Fruit fly (Drosophila melanogaster) whole organism, embryonic: Measurements from ENCODE around the gene CG12811.

Experiments
- Adf1 ChIP-seq: fragments of 200-800 bp; sonication (Bioruptor generic); IDR thresholded peaks from 2 replicates; pipeline ENCODE4 v1.3.6; 2022; ENCODE audit warnings: missing biosample characterization, missing genetic modification characterization
- Awh ChIP-seq: fragments of 200-800 bp; sonication (Bioruptor generic); IDR thresholded peaks from 2 replicates; pipeline ENCODE4, ENCODE4 v1.3.6; 2022; ENCODE audit warnings: missing biosample characterization, missing genetic modification characterization
- BEAF-32 ChIP-seq: fragments of 200-800 bp; sonication (Bioruptor generic); optimal IDR thresholded peaks from 3 replicates; lab custom pipeline; 2017; ENCODE audit warnings: missing biosample characterization, missing genetic modification characterization, mild to moderate bottlenecking, moderate library complexity, missing genetic modification reagents
- CG10431 ChIP-seq: fragments of 200-800 bp; sonication (Bioruptor generic); optimal IDR thresholded peaks from 3 replicates; lab custom pipeline; 2018; ENCODE audit warnings: missing biosample characterization, mild to moderate bottlenecking, missing genetic modification characterization
- CG10979 ChIP-seq: fragments of 200-800 bp; sonication (Bioruptor generic); optimal IDR thresholded peaks from 2 replicates; lab custom pipeline; 2018; ENCODE audit warnings: missing biosample characterization, mild to moderate bottlenecking, missing genetic modification characterization, moderate library complexity
- CG11093 ChIP-seq: fragments of 200-800 bp; sonication (Bioruptor generic); IDR thresholded peaks from 3 replicates; pipeline ENCODE4 v1.3.6; 2022; ENCODE audit warnings: missing biosample characterization, missing genetic modification characterization
- CG11504 ChIP-seq: fragments of 200-800 bp; sonication (Bioruptor generic); optimal IDR thresholded peaks from 3 replicates; lab custom pipeline; 2019; ENCODE audit warnings: missing biosample characterization, mild to moderate bottlenecking, missing genetic modification characterization, moderate library complexity
- CG12104 ChIP-seq: fragments of 200-800 bp; sonication (Bioruptor generic); optimal IDR thresholded peaks from 3 replicates; lab custom pipeline; 2016; ENCODE audit warnings: missing biosample characterization, missing genetic modification characterization
- CG13775 ChIP-seq: fragments of 200-800 bp; sonication (Bioruptor generic); optimal IDR thresholded peaks from 3 replicates; lab custom pipeline; 2017; ENCODE audit warnings: missing biosample characterization, mild to moderate bottlenecking, missing genetic modification characterization
- CG15479 ChIP-seq: fragments of 200-800 bp; sonication (Bioruptor generic); optimal IDR thresholded peaks from 3 replicates; lab custom pipeline; 2019; ENCODE audit warnings: missing biosample characterization, mild to moderate bottlenecking, missing genetic modification characterization, moderate library complexity
- CG1647 ChIP-seq: fragments of 200-800 bp; sonication (Bioruptor generic); optimal IDR thresholded peaks from 3 replicates; lab custom pipeline; 2016; ENCODE audit warnings: missing biosample characterization, missing genetic modification characterization
- CG2202 ChIP-seq: fragments of 200-800 bp; sonication (Bioruptor generic); optimal IDR thresholded peaks from 2 replicates; lab custom pipeline; 2018; ENCODE audit warnings: missing biosample characterization, mild to moderate bottlenecking, missing genetic modification characterization
- CG2875 ChIP-seq: fragments of 200-800 bp; sonication (Bioruptor generic); optimal IDR thresholded peaks from 2 replicates; lab custom pipeline; 2017; ENCODE audit warnings: missing biosample characterization, mild to moderate bottlenecking, missing genetic modification characterization, missing genetic modification reagents
- CG2889 ChIP-seq: fragments of 200-800 bp; sonication (Bioruptor generic); IDR thresholded peaks from 3 replicates; pipeline ENCODE4 v1.3.6; 2022; ENCODE audit warnings: missing biosample characterization, missing genetic modification characterization
- CG31224 ChIP-seq: fragments of 200-800 bp; sonication (Bioruptor generic); IDR thresholded peaks from 2 replicates; pipeline ENCODE4 v1.3.6; 2022; ENCODE audit warnings: missing biosample characterization, missing genetic modification characterization
- CG3163 ChIP-seq: fragments of 200-800 bp; sonication (Bioruptor generic); optimal IDR thresholded peaks from 3 replicates; lab custom pipeline; 2016; ENCODE audit warnings: missing biosample characterization, missing genetic modification characterization
- CG32772 ChIP-seq: fragments of 200-800 bp; sonication (Bioruptor generic); IDR thresholded peaks from 2 replicates; pipeline ENCODE4 v1.3.6; 2022; ENCODE audit warnings: missing biosample characterization, missing genetic modification characterization
- CG8290 ChIP-seq, 3 experiments: fragments of 200-800 bp; sonication (Bioruptor generic); optimal IDR thresholded peaks; 2 replicates each; lab custom pipeline; 2016 to 2019; ENCODE audit warnings: missing biosample characterization in 3 of 3, missing genetic modification characterization in 3 of 3, mild to moderate bottlenecking in 2 of 3, moderate library complexity in 1 of 3
- CTCF ChIP-seq: fragments of 200-800 bp; sonication (Bioruptor generic); optimal IDR thresholded peaks from 2 replicates; lab custom pipeline; 2017; ENCODE audit warnings: missing biosample characterization, mild to moderate bottlenecking, missing genetic modification characterization, moderate library complexity
- D19A ChIP-seq: fragments of 200-800 bp; optimal IDR thresholded peaks from 3 replicates; lab custom pipeline; 2019; ENCODE audit warnings: missing biosample characterization, mild to moderate bottlenecking, missing genetic modification characterization, moderate library complexity
- Gug ChIP-seq: fragments of 200-800 bp; sonication (Bioruptor generic); IDR thresholded peaks from 4 replicates; pipeline ENCODE4 v1.3.6; 2022; ENCODE audit warnings: missing biosample characterization, missing genetic modification characterization
- HHEX ChIP-seq: fragments of 200-800 bp; sonication (Bioruptor generic); optimal IDR thresholded peaks from 3 replicates; lab custom pipeline; 2017; ENCODE audit warnings: missing biosample characterization, mild to moderate bottlenecking, missing genetic modification characterization, missing genetic modification reagents
- Hmr ChIP-seq: fragments of 200-800 bp; sonication (Bioruptor generic); optimal IDR thresholded peaks from 3 replicates; lab custom pipeline; 2017; ENCODE audit warnings: mild to moderate bottlenecking, missing biosample characterization, missing genetic modification reagents, missing genetic modification characterization
- Hsf ChIP-seq: fragments of 200-800 bp; sonication (Bioruptor generic); optimal IDR thresholded peaks from 3 replicates; lab custom pipeline; 2016; ENCODE audit warnings: missing biosample characterization, missing genetic modification characterization
- Jarid2 ChIP-seq: fragments of 200-800 bp; sonication (Bioruptor generic); optimal IDR thresholded peaks from 3 replicates; lab custom pipeline; 2017; ENCODE audit warnings: mild to moderate bottlenecking, missing biosample characterization, missing genetic modification reagents, missing genetic modification characterization
- Lpt ChIP-seq: fragments of >200 bp; optimal IDR thresholded peaks from 2 replicates; lab custom pipeline; 2018; ENCODE audit warnings: missing biosample characterization, missing genetic modification characterization
- Max ChIP-seq: fragments of 200-800 bp; sonication (Bioruptor generic); optimal IDR thresholded peaks from 2 replicates; lab custom pipeline; 2016; ENCODE audit warnings: missing biosample characterization, mild to moderate bottlenecking, missing genetic modification characterization
- Meics ChIP-seq: fragments of 200-800 bp; sonication (Bioruptor generic); optimal IDR thresholded peaks from 2 replicates; lab custom pipeline; 2017; ENCODE audit warnings: missing biosample characterization, mild to moderate bottlenecking, missing genetic modification characterization
- Mrtf ChIP-seq: fragments of 200-800 bp; sonication (Bioruptor generic); IDR thresholded peaks from 3 replicates; pipeline ENCODE4 v1.3.6; 2022; ENCODE audit warnings: missing biosample characterization, missing genetic modification characterization
- Neu2 ChIP-seq: fragments of 200-800 bp; sonication (Bioruptor generic); optimal IDR thresholded peaks from 3 replicates; lab custom pipeline; 2016; ENCODE audit warnings: missing biosample characterization, missing genetic modification characterization, borderline replicate concordance
- Ptx1 ChIP-seq: fragments of 200-800 bp; sonication (Bioruptor generic); IDR thresholded peaks from 2 replicates; pipeline ENCODE4 v1.3.6; 2022; ENCODE audit warnings: missing biosample characterization, missing genetic modification characterization
- Taf1 ChIP-seq: fragments of 200-800 bp; sonication (Bioruptor generic); IDR thresholded peaks from 2 replicates; pipeline ENCODE4 v1.3.6; 2022; ENCODE audit warnings: missing biosample characterization, missing genetic modification characterization
- ab ChIP-seq: fragments of 200-800 bp; sonication (Bioruptor generic); optimal IDR thresholded peaks from 2 replicates; lab custom pipeline; 2016; ENCODE audit warnings: missing biosample characterization, missing genetic modification characterization
- ase ChIP-seq: fragments of 200-800 bp; sonication (Bioruptor generic); IDR thresholded peaks from 3 replicates; pipeline ENCODE4 v1.3.6; 2022; ENCODE audit warnings: missing biosample characterization, missing genetic modification characterization
- cato ChIP-seq: fragments of 200-800 bp; sonication (Bioruptor generic); optimal IDR thresholded peaks from 2 replicates; lab custom pipeline; 2016; ENCODE audit warnings: missing biosample characterization, missing genetic modification characterization, borderline replicate concordance
- crc ChIP-seq: fragments of 200-800 bp; sonication (Bioruptor generic); optimal IDR thresholded peaks from 2 replicates; lab custom pipeline; 2016; ENCODE audit warnings: missing biosample characterization, missing genetic modification characterization
- dpn ChIP-seq, 2 experiments: fragments of 200-800 bp; sonication (Bioruptor generic); optimal IDR thresholded peaks; 3 replicates each; lab custom pipeline; 2016; ENCODE audit warnings: missing biosample characterization in 2 of 2, missing genetic modification characterization in 2 of 2
- fd3F ChIP-seq: fragments of 200-800 bp; sonication (Bioruptor generic); optimal IDR thresholded peaks from 2 replicates; lab custom pipeline; 2018; ENCODE audit warnings: missing biosample characterization, mild to moderate bottlenecking, missing genetic modification characterization, moderate library complexity
- gem ChIP-seq: fragments of 200-800 bp; sonication (Bioruptor generic); optimal IDR thresholded peaks from 2 replicates; lab custom pipeline; 2019; ENCODE audit warnings: missing biosample characterization, mild to moderate bottlenecking, missing genetic modification characterization, moderate library complexity
- gfzf ChIP-seq: fragments of 200-800 bp; sonication (Bioruptor generic); optimal IDR thresholded peaks from 2 replicates; lab custom pipeline; 2016; ENCODE audit warnings: missing biosample characterization, mild to moderate bottlenecking, missing genetic modification characterization, moderate library complexity
- hb ChIP-seq: fragments of 200-800 bp; sonication (Bioruptor generic); IDR thresholded peaks from 3 replicates; pipeline ENCODE4 v1.3.6; 2022; ENCODE audit warnings: missing biosample characterization, missing genetic modification characterization; ENCODE audit not compliant: partially characterized antibody
- lab ChIP-seq: fragments of 200-800 bp; sonication (Bioruptor generic); optimal IDR thresholded peaks from 3 replicates; lab custom pipeline; 2017; ENCODE audit warnings: missing biosample characterization, missing genetic modification characterization, mild to moderate bottlenecking, moderate library complexity, missing genetic modification reagents
- luna ChIP-seq: fragments of 200-800 bp; sonication (Bioruptor generic); optimal IDR thresholded peaks from 2 replicates; lab custom pipeline; 2016; ENCODE audit warnings: missing biosample characterization, missing genetic modification characterization
- pb ChIP-seq: fragments of 200-800 bp; sonication (Bioruptor generic); optimal IDR thresholded peaks from 3 replicates; lab custom pipeline; 2016; ENCODE audit warnings: missing biosample characterization, missing genetic modification characterization
- shn ChIP-seq: fragments of 200-800 bp; sonication (Bioruptor generic); optimal IDR thresholded peaks from 3 replicates; lab custom pipeline; 2016; ENCODE audit warnings: missing biosample characterization, missing genetic modification characterization
- slou ChIP-seq: fragments of 200-800 bp; sonication (Bioruptor generic); optimal IDR thresholded peaks from 3 replicates; lab custom pipeline; 2016; ENCODE audit warnings: missing biosample characterization, missing genetic modification characterization
- so ChIP-seq: fragments of 200-800 bp; sonication (Bioruptor generic); IDR thresholded peaks from 3 replicates; pipeline ENCODE4 v1.3.6; 2022; ENCODE audit warnings: missing biosample characterization, missing genetic modification characterization
- vfl ChIP-seq: fragments of 200-800 bp; sonication (Bioruptor generic); optimal IDR thresholded peaks from 2 replicates; lab custom pipeline; 2016; ENCODE audit warnings: missing biosample characterization, missing genetic modification characterization
- wdn ChIP-seq: fragments of 200-800 bp; sonication (Bioruptor generic); IDR thresholded peaks from 2 replicates; pipeline ENCODE4 v1.3.6; 2022; ENCODE audit warnings: missing biosample characterization, missing genetic modification characterization

CG12811 gene

DNA sequence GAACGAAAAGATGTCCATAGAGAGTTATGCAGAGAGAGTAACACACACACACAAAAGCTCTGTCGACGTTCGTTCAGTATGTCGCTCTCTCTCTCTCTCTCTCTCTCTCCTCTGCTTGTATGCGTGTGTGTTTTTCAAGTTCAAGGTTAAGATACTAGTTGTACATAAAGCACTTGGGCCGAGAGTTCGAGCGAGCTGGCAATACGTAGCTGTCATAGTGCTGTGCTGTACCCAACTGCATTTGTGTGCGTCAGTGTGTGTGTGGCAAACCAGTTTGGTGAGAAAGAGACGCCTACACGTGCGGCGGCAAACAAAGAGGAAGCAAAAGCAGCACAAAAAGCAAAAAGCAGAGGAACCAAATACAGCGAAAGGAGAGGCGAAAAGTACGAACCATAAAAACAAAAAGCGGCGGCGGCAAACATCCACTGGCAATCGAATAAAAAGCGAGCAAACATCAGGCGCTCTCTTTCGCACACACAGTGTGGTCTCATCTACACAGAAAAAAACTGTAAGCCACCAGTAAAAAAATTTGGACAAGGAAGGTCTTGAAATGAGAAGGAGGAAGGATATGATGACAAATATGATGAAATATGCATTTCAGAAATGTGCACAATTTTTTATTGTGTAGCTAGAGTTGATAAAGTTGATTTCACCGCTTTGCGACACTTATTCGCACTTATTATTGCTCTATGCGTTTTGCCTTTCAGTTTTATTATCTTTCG lies 38.8 kb upstream of the CG12811 start (continued):
- TF ChIP-seq Jarid2 (no peak), shn (peak; percentile 31), ase (GFP tag; lab: Robert Waterston, UW) (peak; percentile 64; the same call in 1 of the 3 replicates), luna (GFP tag; lab: Kevin White, UChicago) (peak; percentile 35), Adf1 (GFP tag; lab: Robert Waterston, UW) (peak; percentile 82), so (GFP tag; lab: Robert Waterston, UW) (0 out of 3 replicates have a peak, but pooled peaks have one; percentile 61), vfl (GFP tag; lab: Kevin White, UChicago) (no peak), slou (peak; percentile 47), Lpt (GFP tag; lab: Kevin White, UChicago) (no peak), Gug (peak; percentile 77), Meics (GFP tag; lab: Kevin White, UChicago) (peak; percentile 75), CG10979 (peak; percentile 48), CG13775 (peak; percentile 49), CG3163 (GFP tag; lab: Kevin White, UChicago) (peak; percentile 28), CTCF (no peak), CG31224 (GFP tag; lab: Robert Waterston, UW) (peak; percentile 32; the same call in 1 of the 2 replicates), hb (GFP tag; lab: Robert Waterston, UW) (no peak), Mrtf (no peak), gfzf (GFP tag; lab: Kevin White, UChicago) (no peak), gem (peak; percentile 75), pb (GFP tag; lab: Kevin White, UChicago) (peak; percentile 41), CG32772 (GFP tag; lab: Robert Waterston, UW) (peak; percentile 61; the same call in 1 of the 2 replicates), CG11093 (GFP tag; lab: Robert Waterston, UW) (no peak; the same call in 2 of the 3 replicates), Hsf (GFP tag; lab: Kevin White, UChicago) (peak; percentile 75), HHEX (peak; percentile 64), Taf1 (GFP tag; lab: Robert Waterston, UW) (peak; percentile 63; the same call in 1 of the 2 replicates), Ptx1 (GFP tag; lab: Robert Waterston, UW) (peak; percentile 75), CG12104 (GFP tag; lab: Kevin White, UChicago) (no peak), CG2875 (GFP tag; lab: Kevin White, UChicago) (peak; percentile 40), CG2889 (peak; percentile 55; the same call in 1 of the 3 replicates), fd3F (GFP tag; lab: Kevin White, UChicago) (no peak), CG11504 (peak; percentile 67), CG15479 (GFP tag; lab: Kevin White, UChicago) (no peak), CG10431 (GFP tag; lab: Kevin White, UChicago) (no peak), ab (peak; percentile 59), CG8290 (GFP tag; optimal IDR thresholded peaks at IDR 0.05; lab: Kevin White, UChicago) (no peak), CG8290 (tag; optimal IDR thresholded peaks at IDR 0.05; lab: Kevin White, UChicago) (peak in 1 of 2 experiments; percentile 46), BEAF-32 (GFP tag; lab: Kevin White, UChicago) (no peak), CG1647 (peak; percentile 38), D19A (tag; lab: Kevin White, UChicago) (no peak), crc (GFP tag; lab: Kevin White, UChicago) (peak; percentile 44), lab (peak; percentile 79), wdn (GFP tag; lab: Robert Waterston, UW) (0 out of 2 replicates have a peak, but pooled peaks have one; percentile 10), Hmr (GFP tag; lab: Kevin White, UChicago) (peak; percentile 71), cato (GFP tag; lab: Kevin White, UChicago) (peak; percentile 40), CG2202 (no peak), Neu2 (GFP tag; lab: Kevin White, UChicago) (no peak), Max (GFP tag; lab: Kevin White, UChicago) (peak; percentile 50), dpn (GFP tag; optimal IDR thresholded peaks at IDR 0.05; lab: Kevin White, UChicago) (peak; percentile 71 to 82), Awh (GFP tag; lab: Robert Waterston, UW) (peak; percentile 36; the same call in 1 of the 2 replicates)
